Fruit fly (Drosophila melanogaster): Measurements from ENCODE around the gene Rga.

The Rga gene

DNA sequence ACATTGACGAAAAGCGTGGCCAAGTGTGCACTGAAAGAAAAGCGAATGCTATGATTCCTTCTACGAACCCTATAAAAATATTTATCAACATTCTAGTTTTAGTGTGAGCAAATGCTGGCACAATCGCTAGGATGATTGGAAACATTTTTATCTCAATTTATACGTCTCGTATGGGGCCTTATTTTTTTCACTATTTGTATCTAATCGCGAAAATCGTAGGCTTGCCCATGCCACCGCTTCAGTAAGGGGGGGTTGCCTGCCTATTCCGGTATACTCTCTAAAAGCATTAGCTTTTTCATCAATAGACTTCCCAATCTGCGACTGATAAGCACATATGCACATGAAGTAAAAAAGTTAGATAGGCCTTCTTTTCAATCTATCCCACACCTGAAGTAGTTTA lies 47.3 kb downstream of the Rga start (continued):
- TF ChIP-seq ato (GFP tag; IDR thresholded peaks at IDR 0.05; ENCODE audit: partially characterized antibody): no peak
- peak; percentile 67 for TF ChIP-seq CG10979 (tag; optimal IDR thresholded peaks at IDR 0.05)
- TF ChIP-seq CG1024 (GFP tag; IDR thresholded peaks at IDR 0.05): peak; percentile 76
- peak; percentile 86 for TF ChIP-seq Taf1 (GFP tag; IDR thresholded peaks at IDR 0.05)
- TF ChIP-seq ewg (GFP tag; optimal IDR thresholded peaks at IDR 0.05): peak; percentile 69
- peak; percentile 33; the same call in 1 of the 2 replicates for TF ChIP-seq Poxn (GFP tag; IDR thresholded peaks at IDR 0.05)
- peak; percentile 83 for TF ChIP-seq CG7786 (GFP tag; optimal IDR thresholded peaks at IDR 0.05)
- TF ChIP-seq CG7928 (GFP tag; optimal IDR thresholded peaks at IDR 0.05): no peak
- TF ChIP-seq Nf-YC (tag; optimal IDR thresholded peaks at IDR 0.05): no peak
- TF ChIP-seq Doc2 (GFP tag; IDR thresholded peaks at IDR 0.05): peak; percentile 79
- peak; percentile 85 for TF ChIP-seq Dbx (GFP tag; IDR thresholded peaks at IDR 0.05)
- TF ChIP-seq Med (GFP tag): peak; percentile 98
- TF ChIP-seq amos (GFP tag; IDR thresholded peaks at IDR 0.05; ENCODE audit: partially characterized antibody): no peak
- peak; percentile 39; the same call in 1 of the 2 replicates for TF ChIP-seq crol (GFP tag; IDR thresholded peaks at IDR 0.05)
- TF ChIP-seq ase (GFP tag; IDR thresholded peaks at IDR 0.05): peak; percentile 90
- no peak for TF ChIP-seq CG13287 (GFP tag; IDR thresholded peaks at IDR 0.05; ENCODE audit: partially characterized antibody)
- TF ChIP-seq chif (GFP tag; optimal IDR thresholded peaks at IDR 0.05): peak; percentile 46 to 70
- TF ChIP-seq CG10431 (GFP tag; optimal IDR thresholded peaks at IDR 0.05): no peak
- TF ChIP-seq Gug (GFP tag; IDR thresholded peaks at IDR 0.05): peak; percentile 80
- TF ChIP-seq CG10462 (GFP tag; optimal IDR thresholded peaks at IDR 0.05): peak; percentile 35
- peak; percentile 80 for TF ChIP-seq bcd (GFP tag; optimal IDR thresholded peaks at IDR 0.05)
- no peak for TF ChIP-seq CG30020 (tag; optimal IDR thresholded peaks at IDR 0.05)
- no peak for TF ChIP-seq CG4328 (GFP tag; optimal IDR thresholded peaks at IDR 0.05)
- TF ChIP-seq Rfx (GFP tag; IDR thresholded peaks at IDR 0.05): peak; percentile 93
- no peak for TF ChIP-seq Neu2 (GFP tag; optimal IDR thresholded peaks at IDR 0.05; ENCODE audit: borderline replicate concordance)
- peak; percentile 57 for TF ChIP-seq odd (GFP tag; optimal IDR thresholded peaks at IDR 0.05)
- TF ChIP-seq TFAM (GFP tag; optimal IDR thresholded peaks at IDR 0.05): no peak
- peak; percentile 74 for TF ChIP-seq zfh2 (GFP tag; optimal IDR thresholded peaks at IDR 0.05)
- peak; percentile 56; the same call in 1 of the 2 replicates for TF ChIP-seq gt (GFP tag; IDR thresholded peaks at IDR 0.05)
- no peak for TF ChIP-seq pita (GFP tag; optimal IDR thresholded peaks at IDR 0.05)
- TF ChIP-seq klu (GFP tag; IDR thresholded peaks at IDR 0.05): peak; percentile 45; the same call in 1 of the 2 replicates
- no peak for TF ChIP-seq nom (GFP tag; optimal IDR thresholded peaks at IDR 0.05)
- peak; percentile 69 for TF ChIP-seq CG15011 (GFP tag; optimal IDR thresholded peaks at IDR 0.05)
- peak; percentile 69 for TF ChIP-seq Blimp-1 (GFP tag; optimal IDR thresholded peaks at IDR 0.05)
- peak; percentile 59 for TF ChIP-seq tin (GFP tag; optimal IDR thresholded peaks at IDR 0.05)
- peak; percentile 86 for TF ChIP-seq lmd (GFP tag; IDR thresholded peaks at IDR 0.05)
- peak; percentile 55 for TF ChIP-seq Myb (GFP tag; optimal IDR thresholded peaks at IDR 0.05)
- peak; percentile 44 for TF ChIP-seq CG3163 (GFP tag; optimal IDR thresholded peaks at IDR 0.05)
- no peak for TF ChIP-seq CG3065 (GFP tag; optimal IDR thresholded peaks at IDR 0.05)
- TF ChIP-seq cg (GFP tag; optimal IDR thresholded peaks at IDR 0.05): no peak
- TF ChIP-seq crp (GFP tag; optimal IDR thresholded peaks at IDR 0.05): no peak
- TF ChIP-seq CG6765 (GFP tag; optimal IDR thresholded peaks at IDR 0.05): peak; percentile 58
- peak; percentile 73; the same call in 2 of the 3 replicates for TF ChIP-seq CG2889 (GFP tag; IDR thresholded peaks at IDR 0.05)
- TF ChIP-seq nerfin-2 (GFP tag; IDR thresholded peaks at IDR 0.05; ENCODE audit: partially characterized antibody): no peak
- peak; percentile 90 for TF ChIP-seq Optix (GFP tag; IDR thresholded peaks at IDR 0.05)
- TF ChIP-seq Hand (GFP tag; optimal IDR thresholded peaks at IDR 0.05): peak; percentile 55
- TF ChIP-seq Ptx1 (GFP tag; IDR thresholded peaks at IDR 0.05): peak; percentile 86
- peak; percentile 16 for TF ChIP-seq bigmax (GFP tag; optimal IDR thresholded peaks at IDR 0.05)
- TF ChIP-seq CG7372 (GFP tag; IDR thresholded peaks at IDR 0.05): peak; percentile 60; the same call in 1 of the 2 replicates
- TF ChIP-seq Xrp1 (GFP tag; IDR thresholded peaks at IDR 0.05): peak; percentile 82
- TF ChIP-seq unc-4 (GFP tag; IDR thresholded peaks at IDR 0.05; ENCODE audit: partially characterized antibody): no peak

All from whole organism, embryonic.